Worm (Caenorhabditis elegans): Measurements from ENCODE around the gene C33F10.12.

DNA sequence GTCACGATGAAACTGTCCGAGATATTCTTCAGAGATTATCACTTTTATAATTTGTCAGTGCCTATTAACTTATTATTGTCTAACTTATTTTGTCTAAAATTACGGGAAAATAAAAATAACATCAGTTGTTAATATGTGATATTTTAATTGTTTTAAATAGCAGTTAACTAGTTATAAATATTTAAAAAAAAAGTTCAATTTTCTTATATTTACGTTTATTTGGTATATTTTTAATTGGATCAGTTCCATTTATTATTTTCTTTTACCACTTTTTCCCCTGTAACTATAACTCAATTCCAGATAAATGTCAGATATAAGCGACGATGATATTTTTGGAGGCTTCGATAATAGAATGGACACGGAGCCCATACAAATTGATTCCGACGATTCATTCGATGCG, 42.1 kb downstream of the C33F10.12 start, which contains the start of gene C33F10.4:
- no peak for TF ChIP-seq C34B4.2 (tag; optimal IDR thresholded peaks at IDR 0.05)
- TF ChIP-seq nhr-47 (tag; optimal IDR thresholded peaks at IDR 0.05): no peak
- TF ChIP-seq lin-39 (tag; optimal IDR thresholded peaks at IDR 0.05): no peak
- TF ChIP-seq dpl-1 (GFP tag; optimal IDR thresholded peaks at IDR 0.05): no peak
- TF ChIP-seq ama-1 (optimal IDR thresholded peaks at IDR 0.05): no peak
- TF ChIP-seq ces-1 (GFP tag; optimal IDR thresholded peaks at IDR 0.05): no peak
- TF ChIP-seq jun-1 (tag; optimal IDR thresholded peaks at IDR 0.05): no peak
- no peak for TF ChIP-seq unc-62 (GFP tag; optimal IDR thresholded peaks at IDR 0.05)
- TF ChIP-seq mdl-1 (tag; optimal IDR thresholded peaks at IDR 0.05): no peak
- TF ChIP-seq lsy-2 (tag; optimal IDR thresholded peaks at IDR 0.05): no peak

Data from whole organism, L1 larva.